Fruit fly (Drosophila melanogaster) whole organism, embryonic: Measurements from ENCODE around the gene CG14839.

Source experiments
- Abd-B ChIP-seq: fragments of 200-800 bp; sonication (Bioruptor generic); optimal IDR thresholded peaks from 2 replicates; lab custom pipeline; 2018; ENCODE audit warnings: missing biosample characterization, mild to moderate bottlenecking, missing genetic modification characterization, moderate library complexity
- Antp ChIP-seq: fragments of 200-800 bp; sonication (Bioruptor generic); optimal IDR thresholded peaks from 3 replicates; lab custom pipeline; 2016; ENCODE audit warnings: missing biosample characterization, missing genetic modification characterization
- Asciz ChIP-seq: fragments of 200-800 bp; sonication (Bioruptor generic); optimal IDR thresholded peaks from 2 replicates; lab custom pipeline; 2017; ENCODE audit warnings: missing biosample characterization, mild to moderate bottlenecking, missing genetic modification characterization, missing genetic modification reagents
- Atf3 ChIP-seq: fragments of 200-800 bp; sonication (Bioruptor generic); optimal IDR thresholded peaks from 3 replicates; lab custom pipeline; 2016; ENCODE audit warnings: missing biosample characterization, missing genetic modification characterization
- Awh ChIP-seq: fragments of 200-800 bp; sonication (Bioruptor generic); IDR thresholded peaks from 2 replicates; pipeline ENCODE4, ENCODE4 v1.3.6; 2022; ENCODE audit warnings: missing biosample characterization, missing genetic modification characterization
- BtbVII ChIP-seq: fragments of 200-800 bp; sonication (Bioruptor generic); optimal IDR thresholded peaks from 3 replicates; lab custom pipeline; 2017; ENCODE audit warnings: missing biosample characterization, mild to moderate bottlenecking, missing genetic modification characterization
- Bteb2 ChIP-seq: fragments of 200-800 bp; sonication (Bioruptor generic); optimal IDR thresholded peaks from 2 replicates; lab custom pipeline; 2016; ENCODE audit warnings: missing biosample characterization, missing genetic modification characterization
- CG10209 ChIP-seq: fragments of 200-800 bp; sonication (Bioruptor generic); optimal IDR thresholded peaks from 3 replicates; lab custom pipeline; 2017; ENCODE audit warnings: missing biosample characterization, mild to moderate bottlenecking, missing genetic modification characterization, missing genetic modification reagents
- CG11085 ChIP-seq: fragments of 200-800 bp; sonication (Bioruptor generic); IDR thresholded peaks from 2 replicates; pipeline ENCODE4 v1.3.6; 2022; ENCODE audit warnings: missing biosample characterization, missing genetic modification characterization
- CG17359 ChIP-seq: fragments of 200-800 bp; sonication (Bioruptor generic); optimal IDR thresholded peaks from 3 replicates; lab custom pipeline; 2018; ENCODE audit warnings: missing biosample characterization, mild to moderate bottlenecking, missing genetic modification characterization, moderate library complexity
- CG17385 ChIP-seq: fragments of 200-800 bp; sonication (Bioruptor generic); optimal IDR thresholded peaks from 3 replicates; lab custom pipeline; 2018; ENCODE audit warnings: missing biosample characterization, mild to moderate bottlenecking, missing genetic modification characterization
- CG17802 ChIP-seq: fragments of 200-800 bp; sonication (Bioruptor generic); optimal IDR thresholded peaks from 2 replicates; lab custom pipeline; 2018; ENCODE audit warnings: missing biosample characterization, mild to moderate bottlenecking, missing genetic modification characterization, moderate library complexity
- CG1832 ChIP-seq: fragments of 200-800 bp; sonication (Bioruptor generic); optimal IDR thresholded peaks from 2 replicates; lab custom pipeline; 2017; ENCODE audit warnings: missing biosample characterization, mild to moderate bottlenecking, missing genetic modification characterization, inconsistent platforms
- CG18619 ChIP-seq: fragments of 200-800 bp; sonication (Bioruptor generic); optimal IDR thresholded peaks from 3 replicates; lab custom pipeline; 2017; ENCODE audit warnings: missing biosample characterization, mild to moderate bottlenecking, missing genetic modification characterization
- CG30020 ChIP-seq: fragments of 200-800 bp; optimal IDR thresholded peaks from 2 replicates; lab custom pipeline; 2019; ENCODE audit warnings: missing biosample characterization, mild to moderate bottlenecking, missing genetic modification characterization, moderate library complexity
- CG34422 ChIP-seq: fragments of 200-800 bp; sonication (Bioruptor generic); IDR thresholded peaks from 3 replicates; pipeline ENCODE4 v1.3.6; 2022; ENCODE audit warnings: missing biosample characterization, missing genetic modification characterization
- CG4424 ChIP-seq: fragments of 200-800 bp; sonication (Bioruptor generic); optimal IDR thresholded peaks from 3 replicates; lab custom pipeline; 2016; ENCODE audit warnings: missing biosample characterization, missing genetic modification characterization
- CG6175 ChIP-seq: fragments of 200-800 bp; sonication (Bioruptor generic); IDR thresholded peaks from 3 replicates; pipeline ENCODE4 v1.3.6; 2022; ENCODE audit warnings: missing biosample characterization, missing genetic modification characterization
- CG7372 ChIP-seq: fragments of 200-800 bp; sonication (Bioruptor generic); IDR thresholded peaks from 2 replicates; pipeline ENCODE4 v1.3.6; 2022; ENCODE audit warnings: missing biosample characterization, missing genetic modification characterization
- CG7928 ChIP-seq: fragments of 200-800 bp; sonication (Bioruptor generic); optimal IDR thresholded peaks from 2 replicates; lab custom pipeline; 2017; ENCODE audit warnings: missing biosample characterization, mild to moderate bottlenecking, missing genetic modification characterization
- CG8290 ChIP-seq, 3 experiments: fragments of 200-800 bp; sonication (Bioruptor generic); optimal IDR thresholded peaks; 2 replicates each; lab custom pipeline; 2016 to 2019; ENCODE audit warnings: missing biosample characterization in 3 of 3, missing genetic modification characterization in 3 of 3, mild to moderate bottlenecking in 2 of 3, moderate library complexity in 1 of 3
- CG8944 ChIP-seq: fragments of 200-800 bp; sonication (Bioruptor generic); optimal IDR thresholded peaks from 3 replicates; lab custom pipeline; 2016; ENCODE audit warnings: missing biosample characterization, missing genetic modification characterization
- Dad ChIP-seq: fragments of 200-800 bp; sonication (Bioruptor generic); optimal IDR thresholded peaks from 3 replicates; lab custom pipeline; 2016; ENCODE audit warnings: missing biosample characterization, missing genetic modification characterization
- Doc3 ChIP-seq: fragments of 200-800 bp; sonication (Bioruptor generic); IDR thresholded peaks from 3 replicates; pipeline ENCODE4 v1.3.6; 2022; ENCODE audit warnings: missing biosample characterization, missing genetic modification characterization; ENCODE audit not compliant: partially characterized antibody
- Dref ChIP-seq: fragments of 200-800 bp; sonication (Bioruptor generic); IDR thresholded peaks from 2 replicates; pipeline ENCODE4 v1.3.6; 2022; ENCODE audit warnings: missing biosample characterization, missing genetic modification characterization
- Gug ChIP-seq: fragments of 200-800 bp; sonication (Bioruptor generic); IDR thresholded peaks from 4 replicates; pipeline ENCODE4 v1.3.6; 2022; ENCODE audit warnings: missing biosample characterization, missing genetic modification characterization
- HLH4C ChIP-seq: fragments of 200-800 bp; sonication (Bioruptor generic); IDR thresholded peaks from 3 replicates; pipeline ENCODE4 v1.3.6; 2022; ENCODE audit warnings: missing biosample characterization, missing genetic modification characterization; ENCODE audit not compliant: partially characterized antibody
- Jarid2 ChIP-seq: fragments of 200-800 bp; sonication (Bioruptor generic); optimal IDR thresholded peaks from 3 replicates; lab custom pipeline; 2017; ENCODE audit warnings: mild to moderate bottlenecking, missing biosample characterization, missing genetic modification reagents, missing genetic modification characterization
- Meics ChIP-seq: fragments of 200-800 bp; sonication (Bioruptor generic); optimal IDR thresholded peaks from 2 replicates; lab custom pipeline; 2017; ENCODE audit warnings: missing biosample characterization, mild to moderate bottlenecking, missing genetic modification characterization
- Rfx ChIP-seq: fragments of 200-800 bp; sonication (Bioruptor generic); IDR thresholded peaks from 2 replicates; pipeline ENCODE4 v1.3.6; 2022; ENCODE audit warnings: missing biosample characterization, missing genetic modification characterization
- Rx ChIP-seq: fragments of 200-800 bp; sonication (Bioruptor generic); IDR thresholded peaks from 2 replicates; pipeline ENCODE4 v1.3.6; 2022; ENCODE audit warnings: missing biosample characterization, missing genetic modification characterization
- Sin3A ChIP-seq: fragments of >200 bp; optimal IDR thresholded peaks from 2 replicates; lab custom pipeline; 2018
- Six4 ChIP-seq: fragments of 200-800 bp; sonication (Bioruptor generic); optimal IDR thresholded peaks from 2 replicates; lab custom pipeline; 2016; ENCODE audit warnings: missing biosample characterization, missing genetic modification characterization
- Sry-δ ChIP-seq: fragments of 200-800 bp; sonication (Bioruptor generic); optimal IDR thresholded peaks from 2 replicates; lab custom pipeline; 2016; ENCODE audit warnings: missing biosample characterization, missing genetic modification characterization
- Ssrp ChIP-seq: fragments of 200-800 bp; sonication (Bioruptor generic); optimal IDR thresholded peaks from 2 replicates; lab custom pipeline; 2018; ENCODE audit warnings: missing biosample characterization, mild to moderate bottlenecking, missing genetic modification characterization, moderate library complexity
- YL-1 ChIP-seq: fragments of 200-800 bp; sonication (Bioruptor generic); optimal IDR thresholded peaks from 3 replicates; lab custom pipeline; 2017; ENCODE audit warnings: missing biosample characterization, mild to moderate bottlenecking, missing genetic modification characterization
- aop ChIP-seq: fragments of 200-800 bp; sonication (Bioruptor generic); IDR thresholded peaks from 2 replicates; pipeline ENCODE4 v1.3.6; 2022; ENCODE audit warnings: missing biosample characterization, missing genetic modification characterization
- btn ChIP-seq: fragments of 200-800 bp; sonication (Bioruptor generic); optimal IDR thresholded peaks from 2 replicates; lab custom pipeline; 2016; ENCODE audit warnings: missing biosample characterization, missing genetic modification characterization
- corto ChIP-seq: fragments of 200-800 bp; sonication (Bioruptor generic); optimal IDR thresholded peaks from 2 replicates; lab custom pipeline; 2016; ENCODE audit warnings: missing biosample characterization, mild to moderate bottlenecking, missing genetic modification characterization, moderate library complexity
- gem ChIP-seq: fragments of 200-800 bp; sonication (Bioruptor generic); optimal IDR thresholded peaks from 2 replicates; lab custom pipeline; 2019; ENCODE audit warnings: missing biosample characterization, mild to moderate bottlenecking, missing genetic modification characterization, moderate library complexity
- gt ChIP-seq: fragments of 200-800 bp; sonication (Bioruptor generic); IDR thresholded peaks from 2 replicates; pipeline ENCODE4 v1.3.6; 2022; ENCODE audit warnings: missing biosample characterization, missing genetic modification characterization
- h ChIP-seq: fragments of >200 bp; optimal IDR thresholded peaks from 2 replicates; lab custom pipeline; 2017
- kah ChIP-seq: fragments of 200-800 bp; sonication (Bioruptor generic); optimal IDR thresholded peaks from 2 replicates; lab custom pipeline; 2018; ENCODE audit warnings: missing biosample characterization, mild to moderate bottlenecking, missing genetic modification characterization
- nau ChIP-seq: fragments of 200-800 bp; sonication (Bioruptor generic); optimal IDR thresholded peaks from 3 replicates; lab custom pipeline; 2017; ENCODE audit warnings: missing biosample characterization, mild to moderate bottlenecking, missing genetic modification characterization, missing genetic modification reagents
- rib ChIP-seq: fragments of 200-800 bp; sonication (Bioruptor generic); IDR thresholded peaks from 2 replicates; pipeline ENCODE4 v1.3.6; 2022; ENCODE audit warnings: missing biosample characterization, missing genetic modification characterization
- ro ChIP-seq: fragments of 200-800 bp; sonication (Bioruptor generic); IDR thresholded peaks from 2 replicates; pipeline ENCODE4 v1.3.6; 2022; ENCODE audit warnings: missing biosample characterization, missing genetic modification characterization
- sc ChIP-seq, 3 experiments: fragments of >200 bp in 2 of 3; fragments of 200-800 bp in 1 of 3; sonication (Bioruptor generic) in 1 of 3; optimal IDR thresholded peaks; 2 replicates in 2 of 3; 3 replicates in 1 of 3; lab custom pipeline; 2017; ENCODE audit warnings: mild to moderate bottlenecking in 1 of 3, missing biosample characterization in 1 of 3, missing genetic modification characterization in 1 of 3, missing genetic modification reagents in 1 of 3
- scrt ChIP-seq: fragments of 200-800 bp; sonication (Bioruptor generic); optimal IDR thresholded peaks from 2 replicates; lab custom pipeline; 2018; ENCODE audit warnings: missing biosample characterization, mild to moderate bottlenecking, missing genetic modification characterization, moderate library complexity
- tgo ChIP-seq: fragments of 200-800 bp; sonication (Bioruptor generic); IDR thresholded peaks from 3 replicates; pipeline ENCODE4 v1.3.6; 2022; ENCODE audit warnings: missing biosample characterization, missing genetic modification characterization
- ttk ChIP-seq: fragments of 200-800 bp; sonication (Bioruptor generic); IDR thresholded peaks from 2 replicates; pipeline ENCODE4 v2.1.2; 2022; ENCODE audit warnings: missing biosample characterization, missing genetic modification characterization
- vfl ChIP-seq: fragments of 200-800 bp; sonication (Bioruptor generic); optimal IDR thresholded peaks from 2 replicates; lab custom pipeline; 2016; ENCODE audit warnings: missing biosample characterization, missing genetic modification characterization
- wor ChIP-seq: fragments of 200-800 bp; sonication (Bioruptor generic); IDR thresholded peaks from 2 replicates; pipeline ENCODE4 v1.3.6; 2022; ENCODE audit warnings: missing biosample characterization, missing genetic modification characterization

Gene CG14839

DNA sequence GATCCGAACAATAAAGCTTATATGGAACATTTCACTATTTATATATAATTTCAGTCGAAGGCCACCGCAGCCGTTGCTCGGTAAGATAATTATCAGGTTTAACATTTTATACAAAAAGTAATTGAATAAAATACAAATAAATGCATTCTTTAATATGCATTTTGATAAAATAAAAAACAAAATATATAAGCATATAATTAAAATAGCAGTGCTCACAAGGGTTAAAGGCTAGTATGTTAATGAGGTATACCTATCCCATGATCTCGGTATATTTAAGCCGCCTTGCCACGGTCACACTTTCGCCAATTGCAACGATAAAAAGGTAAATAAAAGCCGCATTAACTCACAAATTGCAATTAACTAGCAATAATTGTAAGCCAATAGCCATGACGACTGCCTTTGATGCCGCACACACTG, 46.6 kb downstream of the CG14839 start, which contains the start of gene Polr2I (continued):
- TF ChIP-seq CG17385 (GFP tag; lab: Kevin White, UChicago) (peak; percentile 27), CG1832 (GFP tag; lab: Kevin White, UChicago) (no peak), Six4 (GFP tag; lab: Kevin White, UChicago) (no peak), gt (GFP tag; lab: Robert Waterston, UW) (no peak), CG17359 (tag; lab: Kevin White, UChicago) (peak; percentile 7), Asciz (GFP tag; lab: Kevin White, UChicago) (no peak), CG7928 (no peak), sc (optimal IDR thresholded peaks at IDR 0.05; lab: Kevin White, UChicago) (no peak), sc (GFP tag; optimal IDR thresholded peaks at IDR 0.05; lab: Kevin White, UChicago) (no peak), YL-1 (GFP tag; lab: Kevin White, UChicago) (no peak), Rfx (peak; percentile 33; the same call in 1 of the 2 replicates), Dad (GFP tag; lab: Kevin White, UChicago) (no peak), Doc3 (GFP tag; lab: Robert Waterston, UW) (no peak), wor (GFP tag; lab: Robert Waterston, UW) (no peak), Ssrp (tag; lab: Kevin White, UChicago) (peak; percentile 24), CG8290 (GFP tag; optimal IDR thresholded peaks at IDR 0.05; lab: Kevin White, UChicago) (no peak), CG8290 (tag; optimal IDR thresholded peaks at IDR 0.05; lab: Kevin White, UChicago) (no peak), CG18619 (GFP tag; lab: Kevin White, UChicago) (peak; percentile 21), gem (no peak), CG11085 (GFP tag; lab: Robert Waterston, UW) (no peak), kah (GFP tag; lab: Kevin White, UChicago) (no peak), aop (no peak), ttk (no peak), CG4424 (GFP tag; lab: Kevin White, UChicago) (peak; percentile 48), Gug (GFP tag; lab: Robert Waterston, UW) (no peak), CG7372 (GFP tag; lab: Robert Waterston, UW) (no peak), HLH4C (GFP tag; lab: Robert Waterston, UW) (no peak), Abd-B (GFP tag; lab: Kevin White, UChicago) (peak; percentile 61), CG17802 (tag; lab: Kevin White, UChicago) (no peak), CG34422 (GFP tag; lab: Robert Waterston, UW) (peak; percentile 59; the same call in 1 of the 3 replicates), h (lab: Kevin White, UChicago) (no peak), Sry-δ (GFP tag; lab: Kevin White, UChicago) (no peak), Jarid2 (no peak), CG30020 (tag; lab: Kevin White, UChicago) (peak; percentile 29), vfl (GFP tag; lab: Kevin White, UChicago) (no peak), BtbVII (no peak), Bteb2 (no peak), Rx (no peak), Sin3A (lab: Kevin White, UChicago) (no peak), corto (GFP tag; lab: Kevin White, UChicago) (no peak), tgo (GFP tag; lab: Robert Waterston, UW) (peak; percentile 37; the same call in 2 of the 3 replicates), Atf3 (no peak), rib (no peak), ro (GFP tag; lab: Robert Waterston, UW) (no peak), CG6175 (no peak), btn (GFP tag; lab: Kevin White, UChicago) (no peak), nau (GFP tag; lab: Kevin White, UChicago) (no peak), Meics (GFP tag; lab: Kevin White, UChicago) (peak; percentile 25), scrt (GFP tag; lab: Kevin White, UChicago) (no peak), Antp (GFP tag; lab: Kevin White, UChicago) (no peak), CG8944 (GFP tag; lab: Kevin White, UChicago) (no peak), CG10209 (GFP tag; lab: Kevin White, UChicago) (peak; percentile 40), Awh (no peak), Dref (GFP tag; lab: Robert Waterston, UW) (no peak)
